Worm (Caenorhabditis elegans) whole organism, early embryonic: ENCODE measurements around the gene R09F10.8.

Experiments
- ama-1 ChIP-seq: fragments of 150-350 bp; optimal IDR thresholded peaks from 2 replicates; lab custom pipeline; 2014
- ceh-13 ChIP-seq: fragments of 200-800 bp; sonication (Bioruptor generic); optimal IDR thresholded peaks from 2 replicates; lab custom pipeline; 2018; ENCODE audit warnings: mild to moderate bottlenecking, missing genetic modification characterization, missing compliant biosample characterization
- ceh-36 ChIP-seq: sonication (generic microtip); optimal IDR thresholded peaks from 2 replicates; lab custom pipeline; 2016; ENCODE audit warnings: missing genetic modification characterization, inconsistent platforms, missing compliant biosample characterization
- hmg-4 ChIP-seq: fragments of 200-800 bp; sonication (Bioruptor generic); optimal IDR thresholded peaks from 2 replicates; lab custom pipeline; 2018; ENCODE audit warnings: mild to moderate bottlenecking, missing genetic modification characterization, missing compliant biosample characterization
- hnd-1 ChIP-seq: sonication (generic microtip); optimal IDR thresholded peaks from 2 replicates; lab custom pipeline; 2016; ENCODE audit warnings: missing genetic modification characterization, missing compliant biosample characterization
- pes-1 ChIP-seq: fragments of 200-800 bp; sonication (Bioruptor generic); IDR thresholded peaks from 2 replicates; pipeline ENCODE4 v1.3.6; 2022; ENCODE audit warnings: missing genetic modification reagents, missing genetic modification characterization, missing compliant biosample characterization
- scrt-1 ChIP-seq: fragments of 200-800 bp; sonication (Bioruptor generic); IDR thresholded peaks from 2 replicates; pipeline ENCODE4 v1.3.6; 2022; ENCODE audit warnings: missing genetic modification characterization, missing compliant biosample characterization
- sea-1 ChIP-seq: fragments of 200-800 bp; sonication (Bioruptor generic); conservative IDR thresholded peaks from 2 replicates; pipeline ENCODE4 v1.3.6; 2022; ENCODE audit warnings: missing genetic modification characterization, missing compliant biosample characterization
- tbx-37 ChIP-seq: fragments of 200-800 bp; sonication (Bioruptor generic); conservative IDR thresholded peaks from 2 replicates; pipeline ENCODE4 v1.3.6; 2022; ENCODE audit warnings: missing genetic modification reagents, missing genetic modification characterization, missing compliant biosample characterization
- tra-4 ChIP-seq: sonication (generic microtip); optimal IDR thresholded peaks from 2 replicates; lab custom pipeline; 2017; ENCODE audit warnings: missing genetic modification characterization, missing compliant biosample characterization

DNA sequence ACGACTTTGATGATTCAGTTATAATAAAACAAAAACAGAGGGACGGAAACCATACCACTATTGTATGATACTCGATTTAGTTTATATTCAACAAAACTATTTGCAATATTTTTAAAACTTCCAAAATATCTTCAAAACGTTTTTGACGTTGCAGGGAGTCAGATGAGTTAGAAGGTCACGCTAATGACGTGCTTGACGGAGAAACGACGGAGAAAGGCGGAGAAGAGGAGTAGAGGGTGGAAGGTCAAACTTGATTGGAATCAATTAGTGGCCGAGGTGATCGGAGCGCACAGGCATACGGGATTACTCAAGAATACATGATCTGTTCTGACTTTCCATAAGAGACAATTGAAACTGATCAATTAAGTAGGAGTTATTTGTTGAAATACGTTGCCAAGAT, 23.4 kb downstream of the R09F10.8 start:
- TF ChIP-seq hmg-4 (GFP tag; lab: Kevin White, UChicago) (no peak), ama-1 (lab: Kevin White, UChicago) (no peak), tra-4 (no peak), pes-1 (no peak), ceh-36 (tag; lab: Kevin White, UChicago) (no peak), scrt-1 (GFP tag; lab: Robert Waterston, UW) (no peak), sea-1 (GFP tag; lab: Robert Waterston, UW) (no peak), hnd-1 (tag; lab: Kevin White, UChicago) (no peak), ceh-13 (GFP tag; lab: Kevin White, UChicago) (no peak), tbx-37 (GFP tag; lab: Robert Waterston, UW) (no peak)
